Fruit fly (Drosophila melanogaster) S2 (cell line): ENCODE data around the gene SdicC.
"Not testable (repeated sequence)": the region's sequence is repeated elsewhere in the genome, so short reads cannot be mapped to it uniquely, and the experiment has no call there.

ENCODE experiments used
- CG8478 ChIP-seq: fragments of >200 bp; optimal IDR thresholded peaks from 2 replicates; lab custom pipeline; 2018
- CTCF ChIP-seq, 2 experiments: fragments of >200 bp; optimal IDR thresholded peaks; 2 replicates each; lab custom pipeline; 2018

SdicC gene

dm6 chrX:20217159-20217558 lies at the start of gene SdicC:
Gene SdicC, minus strand, starts transcription at chrX:20217259.
- not testable (repeated sequence) for TF ChIP-seq CTCF (optimal IDR thresholded peaks at IDR 0.05; lab: Kevin White, UChicago); CG8478 (lab: Kevin White, UChicago)

- not testable (repeated sequence) for TF ChIP-seq CG8478 (lab: Kevin White, UChicago); CTCF (optimal IDR thresholded peaks at IDR 0.05; lab: Kevin White, UChicago)
Measured at dm6 chrX:20258939-20259338, 41.9 kb upstream of the SdicC start, which contains the start of gene CG42577. Gene CG42577, plus strand, starts transcription at chrX:20259239.

- peak in 1 of 2 experiments; percentile 23 for TF ChIP-seq CTCF (optimal IDR thresholded peaks at IDR 0.05; lab: Kevin White, UChicago)
- TF ChIP-seq CG8478 (lab: Kevin White, UChicago) = no peak
Measured at dm6 chrX:20256849-20257590, 40.0 kb upstream of the SdicC start, which contains the start of gene CG17065. Gene CG17065, minus strand, starts transcription at chrX:20257199.

dm6 chrX:20255977-20256376 lies 38.9 kb upstream of the SdicC start:
- no peak for TF ChIP-seq CTCF (optimal IDR thresholded peaks at IDR 0.05; lab: Kevin White, UChicago)
- no peak for TF ChIP-seq CG8478 (lab: Kevin White, UChicago)

dm6 chrX:20251586-20252160 lies 34.6 kb upstream of the SdicC start:
- TF ChIP-seq CG8478 (lab: Kevin White, UChicago) (no peak), CTCF (optimal IDR thresholded peaks at IDR 0.05; lab: Kevin White, UChicago) (no peak)

dm6 chrX:20251069-20251468 lies 34.0 kb upstream of the SdicC start, which contains the start of the genes CG17068 and Rab10:
Gene CG17068, minus strand, starts transcription at chrX:20251093.
Gene Rab10, plus strand, starts transcription at chrX:20251338.
- TF ChIP-seq CG8478 (lab: Kevin White, UChicago) = no peak
- TF ChIP-seq CTCF (optimal IDR thresholded peaks at IDR 0.05; lab: Kevin White, UChicago) = no peak

dm6 chrX:20247710-20248109 lies 30.7 kb upstream of the SdicC start:
- TF ChIP-seq CG8478 (lab: Kevin White, UChicago) (no peak), CTCF (optimal IDR thresholded peaks at IDR 0.05; lab: Kevin White, UChicago) (no peak)

dm6 chrX:20245218-20245863 lies 28.3 kb upstream of the SdicC start:
- TF ChIP-seq CTCF (optimal IDR thresholded peaks at IDR 0.05; lab: Kevin White, UChicago) (no peak), CG8478 (lab: Kevin White, UChicago) (no peak)

dm6 chrX:20244278-20244677 lies 27.2 kb upstream of the SdicC start, which contains the start of gene Peritrophin-A:
Gene Peritrophin-A, plus strand, starts transcription at chrX:20244647.
- TF ChIP-seq CG8478 (lab: Kevin White, UChicago) (no peak), CTCF (optimal IDR thresholded peaks at IDR 0.05; lab: Kevin White, UChicago) (no peak)

dm6 chrX:20243274-20243839 lies 26.3 kb upstream of the SdicC start:
- TF ChIP-seq CTCF (optimal IDR thresholded peaks at IDR 0.05; lab: Kevin White, UChicago) (no peak), CG8478 (lab: Kevin White, UChicago) (no peak)

dm6 chrX:20240518-20241186 lies 23.6 kb upstream of the SdicC start:
- TF ChIP-seq CTCF (optimal IDR thresholded peaks at IDR 0.05; lab: Kevin White, UChicago) = no peak
- no peak for TF ChIP-seq CG8478 (lab: Kevin White, UChicago)

- TF ChIP-seq CTCF (optimal IDR thresholded peaks at IDR 0.05; lab: Kevin White, UChicago) (no peak), CG8478 (lab: Kevin White, UChicago) (no peak)
Measured at dm6 chrX:20239608-20239941, 22.5 kb upstream of the SdicC start, which contains the start of gene obst-A. Gene obst-A, plus strand, starts transcription at chrX:20239855.

dm6 chrX:20238736-20239607 lies 21.9 kb upstream of the SdicC start:
- TF ChIP-seq CTCF (optimal IDR thresholded peaks at IDR 0.05; lab: Kevin White, UChicago) (peak; percentile 56 to 71), CG8478 (lab: Kevin White, UChicago) (no peak)
